Worm (Caenorhabditis elegans) whole organism, young adult: ENCODE measurements around the gene D2045.5.

Experiments
- B0035.1 ChIP-seq: sonication (generic microtip); optimal IDR thresholded peaks from 2 replicates; lab custom pipeline; 2016; ENCODE audit warnings: missing genetic modification characterization, mild to moderate bottlenecking, missing compliant biosample characterization, missing genotype, missing genetic modification reagents
- F37B4.10 ChIP-seq: fragments of 200-800 bp; sonication (Bioruptor generic); IDR thresholded peaks from 2 replicates; pipeline ENCODE4 v1.3.6; 2022; ENCODE audit warnings: missing genetic modification characterization, missing compliant biosample characterization
- F39B2.1 ChIP-seq: fragments of 200-800 bp; sonication (Bioruptor generic); IDR thresholded peaks from 2 replicates; pipeline ENCODE4 v1.3.6; 2022; ENCODE audit warnings: missing genetic modification reagents, missing genetic modification characterization, missing compliant biosample characterization
- F49E8.2 ChIP-seq: sonication (generic microtip); optimal IDR thresholded peaks from 3 replicates; lab custom pipeline; 2017; ENCODE audit warnings: missing genetic modification characterization, mild to moderate bottlenecking, missing compliant biosample characterization, antibody characterized with exemption, moderate library complexity; ENCODE audit not compliant: insufficient read depth
- K12H6.12 ChIP-seq: fragments of 200-800 bp; sonication (Bioruptor generic); optimal IDR thresholded peaks from 2 replicates; lab custom pipeline; 2018; ENCODE audit warnings: mild to moderate bottlenecking, missing genetic modification characterization, missing compliant biosample characterization
- Y56A3A.18 ChIP-seq: fragments of 200-800 bp; sonication (Bioruptor generic); IDR thresholded peaks from 2 replicates; pipeline ENCODE4 v1.3.6; 2022; ENCODE audit warnings: missing genetic modification reagents, missing genetic modification characterization, missing compliant biosample characterization
- Y79H2A.3 ChIP-seq: fragments of 200-800 bp; sonication (Bioruptor generic); conservative IDR thresholded peaks from 2 replicates; pipeline ENCODE4 v1.3.6; 2022; ENCODE audit warnings: missing genetic modification reagents, missing genetic modification characterization, missing compliant biosample characterization
- ZK185.1 ChIP-seq: sonication (generic microtip); optimal IDR thresholded peaks from 2 replicates; lab custom pipeline; 2016; ENCODE audit warnings: mild to moderate bottlenecking, missing genetic modification characterization, missing compliant biosample characterization; ENCODE audit not compliant: poor library complexity, severe bottlenecking
- akir-1 ChIP-seq: fragments of 200-800 bp; sonication (Bioruptor generic); optimal IDR thresholded peaks from 2 replicates; lab custom pipeline; 2018; ENCODE audit warnings: mild to moderate bottlenecking, missing genetic modification characterization, moderate library complexity, missing compliant biosample characterization
- aptf-2 ChIP-seq: fragments of 200-800 bp; sonication (Bioruptor generic); conservative IDR thresholded peaks from 2 replicates; pipeline ENCODE4 v1.3.6; 2022; ENCODE audit warnings: missing genetic modification reagents, missing genetic modification characterization, missing compliant biosample characterization
- atf-7 ChIP-seq: sonication (generic microtip); optimal IDR thresholded peaks from 2 replicates; lab custom pipeline; 2017; ENCODE audit warnings: mild to moderate bottlenecking, missing genetic modification characterization, missing compliant biosample characterization
- athp-1 ChIP-seq: sonication (generic microtip); optimal IDR thresholded peaks from 2 replicates; lab custom pipeline; 2017; ENCODE audit warnings: mild to moderate bottlenecking, missing genetic modification characterization, missing compliant biosample characterization
- bed-2 ChIP-seq: fragments of 200-800 bp; sonication (Bioruptor generic); IDR thresholded peaks from 2 replicates; pipeline ENCODE4 v1.3.6; 2022; ENCODE audit warnings: missing genetic modification reagents, missing genetic modification characterization, missing compliant biosample characterization
- cebp-1 ChIP-seq, 2 experiments: fragments of 200-800 bp in 1 of 2; sonication (Bioruptor generic) in 1 of 2; sonication (generic microtip) in 1 of 2; IDR thresholded peaks in 1 of 2; optimal IDR thresholded peaks in 1 of 2; 2 replicates each; pipeline versions ENCODE4 v1.3.6 to Lab custom; 2017 to 2022; ENCODE audit warnings: missing compliant biosample characterization in 2 of 2, missing genetic modification characterization in 2 of 2, mild to moderate bottlenecking in 1 of 2, missing genetic modification reagents in 1 of 2, moderate library complexity in 1 of 2
- ceh-27 ChIP-seq: fragments of 200-800 bp; sonication (Bioruptor generic); optimal IDR thresholded peaks from 2 replicates; lab custom pipeline; 2018; ENCODE audit warnings: mild to moderate bottlenecking, missing genetic modification characterization, moderate library complexity, missing compliant biosample characterization
- ceh-58 ChIP-seq: fragments of 200-800 bp; sonication (Bioruptor generic); IDR thresholded peaks from 2 replicates; pipeline ENCODE4 v1.3.6; 2022; ENCODE audit warnings: missing genetic modification characterization, missing compliant biosample characterization
- ceh-79 ChIP-seq: sonication (generic microtip); optimal IDR thresholded peaks from 2 replicates; lab custom pipeline; 2017; ENCODE audit warnings: mild to moderate bottlenecking, missing genetic modification characterization, missing compliant biosample characterization
- dpff-1 ChIP-seq: sonication (generic microtip); optimal IDR thresholded peaks from 2 replicates; lab custom pipeline; 2017; ENCODE audit warnings: mild to moderate bottlenecking, missing genetic modification characterization, missing compliant biosample characterization
- egrh-3 ChIP-seq: fragments of 200-800 bp; sonication (Bioruptor generic); IDR thresholded peaks from 2 replicates; pipeline ENCODE4 v1.3.6; 2022; ENCODE audit warnings: missing genetic modification reagents, missing genetic modification characterization, missing compliant biosample characterization
- ets-4 ChIP-seq: fragments of 200-800 bp; sonication (Bioruptor generic); optimal IDR thresholded peaks from 2 replicates; lab custom pipeline; 2018; ENCODE audit warnings: mild to moderate bottlenecking, missing genetic modification characterization, missing compliant biosample characterization
- gei-17 ChIP-seq: fragments of 200-800 bp; sonication (Bioruptor generic); optimal IDR thresholded peaks from 2 replicates; lab custom pipeline; 2018; ENCODE audit warnings: mild to moderate bottlenecking, missing genetic modification characterization, missing compliant biosample characterization
- him-1 ChIP-seq: sonication (generic microtip); optimal IDR thresholded peaks from 2 replicates; lab custom pipeline; 2016; ENCODE audit warnings: missing genotype, missing genetic modification reagents, missing genetic modification characterization, missing compliant biosample characterization
- hlh-26 ChIP-seq: fragments of 200-800 bp; sonication (Bioruptor generic); conservative IDR thresholded peaks from 2 replicates; pipeline ENCODE4 v1.3.6; 2022; ENCODE audit warnings: missing genetic modification reagents, missing genetic modification characterization, missing compliant biosample characterization
- hrde-1 ChIP-seq: sonication (generic microtip); optimal IDR thresholded peaks from 2 replicates; lab custom pipeline; 2016; ENCODE audit warnings: missing genetic modification characterization, mild to moderate bottlenecking, missing compliant biosample characterization, moderate library complexity, missing genotype, missing genetic modification reagents, borderline replicate concordance
- let-526 ChIP-seq: fragments of 200-800 bp; sonication (Bioruptor generic); IDR thresholded peaks from 2 replicates; pipeline ENCODE4 v1.3.6; 2022; ENCODE audit warnings: missing genetic modification reagents, missing genetic modification characterization, missing compliant biosample characterization
- lin-35 ChIP-seq, 3 experiments: fragments of 150-350 bp in 2 of 3; sonication (generic microtip) in 1 of 3; optimal IDR thresholded peaks; 2 replicates each; lab custom pipeline; 2014 to 2018; ENCODE audit warnings: missing biosample characterization in 3 of 3, missing genetic modification characterization in 3 of 3, missing genetic modification reagents in 3 of 3
- lin-40 ChIP-seq: sonication (generic microtip); optimal IDR thresholded peaks from 2 replicates; lab custom pipeline; 2016; ENCODE audit warnings: missing genetic modification characterization, mild to moderate bottlenecking, missing compliant biosample characterization, missing genotype, missing genetic modification reagents
- lsl-1 ChIP-seq: fragments of 200-800 bp; sonication (Bioruptor generic); optimal IDR thresholded peaks from 2 replicates; lab custom pipeline; 2018; ENCODE audit warnings: mild to moderate bottlenecking, missing genetic modification characterization, moderate library complexity, missing compliant biosample characterization
- madf-8 ChIP-seq: fragments of 200-800 bp; sonication (Bioruptor generic); conservative IDR thresholded peaks from 2 replicates; pipeline ENCODE4 v1.3.6; 2022; ENCODE audit warnings: missing genetic modification reagents, missing genetic modification characterization, missing compliant biosample characterization
- mel-28 ChIP-seq: sonication (generic microtip); optimal IDR thresholded peaks from 2 replicates; lab custom pipeline; 2016; ENCODE audit warnings: borderline replicate concordance, mild to moderate bottlenecking, missing genetic modification characterization, missing compliant biosample characterization
- nfya-1 ChIP-seq: sonication (generic microtip); optimal IDR thresholded peaks from 2 replicates; lab custom pipeline; 2017; ENCODE audit warnings: antibody characterized with exemption, missing compliant biosample characterization, missing genetic modification characterization, borderline replicate concordance; ENCODE audit not compliant: insufficient read depth
- nhr-120 ChIP-seq: fragments of 200-800 bp; sonication (Bioruptor generic); IDR thresholded peaks from 2 replicates; pipeline ENCODE4 v1.3.6; 2022; ENCODE audit warnings: missing genetic modification characterization, missing compliant biosample characterization
- nhr-27 ChIP-seq: fragments of 200-800 bp; sonication (Bioruptor generic); optimal IDR thresholded peaks from 2 replicates; lab custom pipeline; 2018; ENCODE audit warnings: mild to moderate bottlenecking, missing genetic modification characterization, moderate library complexity, missing compliant biosample characterization
- nhr-80 ChIP-seq: sonication (generic microtip); optimal IDR thresholded peaks from 2 replicates; lab custom pipeline; 2016; ENCODE audit warnings: missing genetic modification characterization, missing compliant biosample characterization
- nhr-90 ChIP-seq: sonication (generic microtip); optimal IDR thresholded peaks from 2 replicates; lab custom pipeline; 2016; ENCODE audit warnings: missing genotype, mild to moderate bottlenecking, missing genetic modification characterization, missing compliant biosample characterization
- rcor-1 ChIP-seq: fragments of 200-800 bp; sonication (Bioruptor generic); IDR thresholded peaks from 2 replicates; pipeline ENCODE4 v1.3.6; 2022; ENCODE audit warnings: missing genetic modification reagents, missing genetic modification characterization, missing compliant biosample characterization
- rec-8 ChIP-seq, 2 experiments: sonication (generic microtip); optimal IDR thresholded peaks; 2 replicates each; lab custom pipeline; 2016; ENCODE audit warnings: mild to moderate bottlenecking in 2 of 2, missing genetic modification characterization in 2 of 2, missing genetic modification reagents in 2 of 2, missing genotype in 2 of 2, missing biosample characterization in 1 of 2, missing compliant biosample characterization in 1 of 2, moderate library complexity in 1 of 2
- snpc-1.1 ChIP-seq: sonication (generic microtip); optimal IDR thresholded peaks from 2 replicates; lab custom pipeline; 2017; ENCODE audit warnings: missing genetic modification characterization, mild to moderate bottlenecking, missing compliant biosample characterization, antibody characterized with exemption, moderate library complexity, missing genotype, missing genetic modification reagents; ENCODE audit not compliant: insufficient read depth
- snpc-1.3 ChIP-seq: sonication (generic microtip); optimal IDR thresholded peaks from 2 replicates; lab custom pipeline; 2017; ENCODE audit warnings: missing genetic modification characterization, mild to moderate bottlenecking, missing compliant biosample characterization, antibody characterized with exemption, moderate library complexity, missing genotype, missing genetic modification reagents; ENCODE audit not compliant: insufficient read depth
- snpc-3.4 ChIP-seq: sonication (generic microtip); optimal IDR thresholded peaks from 2 replicates; lab custom pipeline; 2017; ENCODE audit warnings: missing genetic modification characterization, mild to moderate bottlenecking, missing compliant biosample characterization, antibody characterized with exemption, moderate library complexity, missing genotype, missing genetic modification reagents
- somi-1 ChIP-seq: fragments of 200-800 bp; sonication (Bioruptor generic); optimal IDR thresholded peaks from 2 replicates; lab custom pipeline; 2018; ENCODE audit warnings: mild to moderate bottlenecking, missing genetic modification characterization, missing compliant biosample characterization
- tbx-9 ChIP-seq: sonication (generic microtip); optimal IDR thresholded peaks from 2 replicates; lab custom pipeline; 2016; ENCODE audit warnings: borderline replicate concordance, missing genetic modification characterization, inconsistent platforms, missing compliant biosample characterization
- unc-130 ChIP-seq: sonication (generic microtip); optimal IDR thresholded peaks from 2 replicates; lab custom pipeline; 2016; ENCODE audit warnings: missing genetic modification reagents, missing genetic modification characterization, missing compliant biosample characterization
- xnd-1 ChIP-seq: sonication (generic microtip); optimal IDR thresholded peaks from 2 replicates; lab custom pipeline; 2016; ENCODE audit warnings: missing genotype, missing genetic modification reagents, missing genetic modification characterization, missing compliant biosample characterization
- ztf-25 ChIP-seq: fragments of 200-800 bp; sonication (Bioruptor generic); IDR thresholded peaks from 2 replicates; pipeline ENCODE4 v1.3.6; 2022; ENCODE audit warnings: missing genetic modification reagents, missing genetic modification characterization, missing compliant biosample characterization
- ztf-26 ChIP-seq: sonication (generic microtip); optimal IDR thresholded peaks from 2 replicates; lab custom pipeline; 2017; ENCODE audit warnings: missing genetic modification characterization, missing compliant biosample characterization
- ztf-6 ChIP-seq: fragments of 200-800 bp; sonication (Bioruptor generic); IDR thresholded peaks from 2 replicates; pipeline ENCODE4 v1.3.6; 2022; ENCODE audit warnings: missing genetic modification reagents, missing genetic modification characterization, missing compliant biosample characterization

D2045.5 gene

DNA sequence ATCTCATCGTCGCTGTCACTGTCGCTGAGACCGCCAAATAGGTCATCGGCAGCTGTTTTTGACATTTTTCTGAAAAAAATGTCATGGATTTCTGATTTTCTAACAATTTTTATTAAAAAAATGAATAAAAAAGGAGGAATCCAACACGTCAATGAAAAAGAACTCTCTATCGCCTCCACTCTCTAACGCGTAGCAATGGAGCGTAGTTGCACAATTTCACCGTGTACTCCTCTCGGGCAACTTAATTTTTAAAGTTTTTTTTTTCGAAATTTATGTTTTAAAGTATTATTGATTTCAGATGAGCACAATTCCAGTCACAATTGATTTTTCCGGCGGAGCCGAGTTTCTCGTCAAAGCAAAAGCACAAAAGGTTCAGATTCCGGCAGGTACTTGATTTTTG is 35.8 kb upstream of the D2045.5 start, which contains the start of the genes taf-11.3 and urm-1:
TSS of gene taf-11.3 (minus strand) at position 69 of the 400 bp plus-strand sequence.
TSS of gene urm-1 (plus strand) at position 299 of the 400 bp plus-strand sequence.
- TF ChIP-seq snpc-3.4 (tag; lab: Kevin White, UChicago) = peak; percentile 21
- TF ChIP-seq somi-1 = no peak
- peak; percentile 49 for TF ChIP-seq snpc-1.1 (tag; lab: Kevin White, UChicago)
- TF ChIP-seq nhr-120 (GFP tag; lab: Robert Waterston, UW) = no peak
- TF ChIP-seq rec-8 (tag; optimal IDR thresholded peaks at IDR 0.05; lab: Kevin White, UChicago) = no peak
- TF ChIP-seq ZK185.1 = peak; percentile 30
- TF ChIP-seq let-526 (GFP tag; lab: Robert Waterston, UW) = no peak
- no peak for TF ChIP-seq nhr-90 (tag; lab: Kevin White, UChicago)
- TF ChIP-seq unc-130 (GFP tag; lab: Kevin White, UChicago) = no peak
- TF ChIP-seq ztf-25 (GFP tag; lab: Robert Waterston, UW) = no peak
- no peak for TF ChIP-seq him-1 (tag; lab: Kevin White, UChicago)
- peak; percentile 58 for TF ChIP-seq rcor-1
- peak; percentile 27 for TF ChIP-seq lsl-1 (GFP tag; lab: Kevin White, UChicago)
- no peak for TF ChIP-seq nfya-1 (tag; lab: Kevin White, UChicago)
- TF ChIP-seq aptf-2 (GFP tag; lab: Robert Waterston, UW) = no peak
- no peak for TF ChIP-seq akir-1 (GFP tag; lab: Kevin White, UChicago)
- TF ChIP-seq madf-8 (GFP tag; lab: Robert Waterston, UW) = peak; percentile 24; the same call in 1 of the 2 replicates
- TF ChIP-seq ceh-79 = no peak
- TF ChIP-seq hrde-1 (tag; lab: Kevin White, UChicago) = no peak
- no peak for TF ChIP-seq ets-4 (GFP tag; lab: Kevin White, UChicago)
- TF ChIP-seq K12H6.12 (tag; lab: Kevin White, UChicago) = no peak
- TF ChIP-seq snpc-1.3 = peak; percentile 15
- TF ChIP-seq ceh-27 = no peak
- no peak for TF ChIP-seq Y56A3A.18 (GFP tag; lab: Robert Waterston, UW)
- TF ChIP-seq bed-2 (GFP tag; lab: Robert Waterston, UW) = no peak
- no peak for TF ChIP-seq ztf-6 (GFP tag; lab: Robert Waterston, UW)
- no peak for TF ChIP-seq F49E8.2 (tag; lab: Kevin White, UChicago)
- TF ChIP-seq xnd-1 (tag; lab: Kevin White, UChicago) = no peak
- TF ChIP-seq nhr-80 = no peak
- TF ChIP-seq hlh-26 (GFP tag; lab: Robert Waterston, UW) = no peak
- TF ChIP-seq athp-1 = no peak
- no peak for TF ChIP-seq lin-40 (tag; lab: Kevin White, UChicago)
- no peak for TF ChIP-seq atf-7
- TF ChIP-seq gei-17 (GFP tag; lab: Kevin White, UChicago) = no peak
- TF ChIP-seq cebp-1 (GFP tag; IDR thresholded peaks at IDR 0.05; lab: Robert Waterston, UW) = no peak
- TF ChIP-seq cebp-1 (tag; optimal IDR thresholded peaks at IDR 0.05; lab: Kevin White, UChicago) = no peak
- TF ChIP-seq tbx-9 (tag; lab: Kevin White, UChicago) = no peak
- no peak for TF ChIP-seq ceh-58 (GFP tag; lab: Robert Waterston, UW)
- no peak for TF ChIP-seq F37B4.10 (GFP tag; lab: Robert Waterston, UW)
- TF ChIP-seq nhr-27 = no peak
- no peak for TF ChIP-seq egrh-3 (GFP tag; lab: Robert Waterston, UW)
- TF ChIP-seq mel-28 = no peak
- no peak for TF ChIP-seq Y79H2A.3 (GFP tag; lab: Robert Waterston, UW)
- TF ChIP-seq lin-35 (GFP tag; optimal IDR thresholded peaks at IDR 0.05; lab: Kevin White, UChicago) = peak in 1 of 3 experiments; percentile 51
- no peak for TF ChIP-seq B0035.1 (tag; lab: Kevin White, UChicago)
- TF ChIP-seq F39B2.1 (GFP tag; lab: Robert Waterston, UW) = no peak
- TF ChIP-seq ztf-26 (tag; lab: Kevin White, UChicago) = no peak
- TF ChIP-seq dpff-1 (tag; lab: Kevin White, UChicago) = no peak
